Worm (Caenorhabditis elegans) whole organism, L4 larva: ENCODE measurements around the gene W01C8.1.

ENCODE experiments used
- F10B5.3 ChIP-seq: sonication (generic microtip); optimal IDR thresholded peaks from 2 replicates; lab custom pipeline; 2016; ENCODE audit warnings: mild to moderate bottlenecking, missing genetic modification characterization, missing compliant biosample characterization
- F26F4.8 ChIP-seq: fragments of 200-800 bp; sonication (Bioruptor generic); conservative IDR thresholded peaks from 2 replicates; pipeline ENCODE4 v1.3.6; 2022; ENCODE audit warnings: missing genetic modification characterization, missing compliant biosample characterization
- F49E8.2 ChIP-seq: sonication (generic microtip); optimal IDR thresholded peaks from 2 replicates; lab custom pipeline; 2016; ENCODE audit warnings: missing compliant biosample characterization, mild to moderate bottlenecking, missing genetic modification characterization, borderline replicate concordance
- R02D3.7 ChIP-seq: fragments of 150-350 bp; sonication (generic microtip); optimal IDR thresholded peaks from 3 replicates; lab custom pipeline; 2014; ENCODE audit warnings: missing biosample characterization, missing genetic modification characterization
- Y75B8A.6 ChIP-seq: fragments of 200-800 bp; sonication (Bioruptor generic); IDR thresholded peaks from 2 replicates; pipeline ENCODE4 v1.3.6; 2022; ENCODE audit warnings: missing genetic modification reagents, missing genetic modification characterization, missing compliant biosample characterization
- aha-1 ChIP-seq: fragments of 150-350 bp; peaks from one replicate; lab custom pipeline; 2014; ENCODE audit warnings: missing biosample characterization, missing genetic modification characterization
- ama-1 ChIP-seq: fragments of 150-350 bp; optimal IDR thresholded peaks from 2 replicates; lab custom pipeline; 2014; ENCODE audit warnings: inconsistent platforms, mixed read lengths
- arid-1 ChIP-seq: fragments of 200-800 bp; sonication (Bioruptor generic); conservative IDR thresholded peaks from 2 replicates; pipeline ENCODE4 v1.3.6; 2022; ENCODE audit warnings: missing genetic modification reagents, missing genetic modification characterization, missing compliant biosample characterization
- ceh-20 ChIP-seq: fragments of 200-800 bp; sonication (Bioruptor generic); IDR thresholded peaks from 2 replicates; pipeline ENCODE4 v1.3.6; 2022; ENCODE audit warnings: missing genetic modification reagents, missing genetic modification characterization, missing compliant biosample characterization
- ceh-28 ChIP-seq: fragments of 150-350 bp; optimal IDR thresholded peaks from 2 replicates; lab custom pipeline; 2014; ENCODE audit warnings: missing biosample characterization, missing genetic modification reagents, missing genetic modification characterization
- ceh-82 ChIP-seq: sonication (generic microtip); optimal IDR thresholded peaks from 2 replicates; lab custom pipeline; 2017; ENCODE audit warnings: missing biosample characterization, missing genetic modification characterization
- ces-1 ChIP-seq: fragments of 150-350 bp; sonication (generic microtip); optimal IDR thresholded peaks from 4 replicates; lab custom pipeline; 2014; ENCODE audit warnings: missing biosample characterization, missing genetic modification reagents, missing genetic modification characterization
- daf-12 ChIP-seq: fragments of 150-350 bp; optimal IDR thresholded peaks from 2 replicates; lab custom pipeline; 2014; ENCODE audit warnings: missing biosample characterization, missing genetic modification reagents, missing genetic modification characterization
- daf-16 ChIP-seq, 3 experiments: sonication (generic microtip); optimal IDR thresholded peaks; 2 replicates each; lab custom pipeline; 2016 to 2017; ENCODE audit warnings: missing genetic modification characterization in 3 of 3, missing genetic modification reagents in 3 of 3, mild to moderate bottlenecking in 2 of 3, missing compliant biosample characterization in 2 of 3, missing biosample characterization in 1 of 3, moderate library complexity in 1 of 3
- daf-19 ChIP-seq: fragments of 200-800 bp; sonication (Bioruptor generic); conservative IDR thresholded peaks from 2 replicates; pipeline ENCODE4 v1.3.6; 2022; ENCODE audit warnings: missing genetic modification characterization, missing compliant biosample characterization
- dmd-6 ChIP-seq: fragments of 200-800 bp; sonication (Bioruptor generic); IDR thresholded peaks from 2 replicates; pipeline ENCODE4 v1.3.6; 2022; ENCODE audit warnings: missing genetic modification reagents, missing genetic modification characterization, missing compliant biosample characterization
- duxl-1 ChIP-seq: sonication (generic microtip); optimal IDR thresholded peaks from 2 replicates; lab custom pipeline; 2016; ENCODE audit warnings: mild to moderate bottlenecking, missing genetic modification characterization, moderate library complexity, missing compliant biosample characterization; ENCODE audit not compliant: poor library complexity
- egl-43 ChIP-seq: fragments of 200-800 bp; sonication (Bioruptor generic); IDR thresholded peaks from 2 replicates; pipeline ENCODE4 v1.3.6; 2022; ENCODE audit warnings: missing genetic modification reagents, missing genetic modification characterization, missing compliant biosample characterization
- fkh-10 ChIP-seq: fragments of 150-350 bp; optimal IDR thresholded peaks from 2 replicates; lab custom pipeline; 2014; ENCODE audit warnings: missing biosample characterization, missing genetic modification reagents, missing genetic modification characterization
- hlh-11 ChIP-seq: fragments of 200-800 bp; sonication (Bioruptor generic); optimal IDR thresholded peaks from 2 replicates; lab custom pipeline; 2018; ENCODE audit warnings: mild to moderate bottlenecking, missing genetic modification characterization, missing compliant biosample characterization
- lin-1 ChIP-seq: fragments of 200-800 bp; sonication (Bioruptor generic); IDR thresholded peaks from 2 replicates; pipeline ENCODE4 v1.3.6; 2022; ENCODE audit warnings: missing genetic modification reagents, missing genetic modification characterization, missing compliant biosample characterization
- lin-38 ChIP-seq: fragments of 200-800 bp; sonication (Bioruptor generic); IDR thresholded peaks from 2 replicates; pipeline ENCODE4 v1.3.6; 2022; ENCODE audit warnings: missing genetic modification reagents, missing genetic modification characterization, missing compliant biosample characterization
- lir-3 ChIP-seq: sonication (generic microtip); optimal IDR thresholded peaks from 2 replicates; lab custom pipeline; 2016; ENCODE audit warnings: mild to moderate bottlenecking, missing genetic modification characterization, missing compliant biosample characterization
- lsy-2 ChIP-seq, 2 experiments: fragments of 150-350 bp in 1 of 2; sonication (generic microtip) in 1 of 2; optimal IDR thresholded peaks; 2 replicates each; lab custom pipeline; 2014 to 2017; ENCODE audit warnings: missing biosample characterization in 2 of 2, missing genetic modification characterization in 2 of 2
- mes-2 ChIP-seq: sonication (generic microtip); optimal IDR thresholded peaks from 2 replicates; lab custom pipeline; 2016; ENCODE audit warnings: missing genotype, mild to moderate bottlenecking, missing genetic modification characterization, missing compliant biosample characterization; ENCODE audit not compliant: poor library complexity, severe bottlenecking
- nhr-111 ChIP-seq: fragments of 200-800 bp; sonication (Bioruptor generic); optimal IDR thresholded peaks from 2 replicates; lab custom pipeline; 2018; ENCODE audit warnings: mild to moderate bottlenecking, missing genetic modification characterization, missing compliant biosample characterization
- nhr-28 ChIP-seq: fragments of 150-350 bp; optimal IDR thresholded peaks from 2 replicates; lab custom pipeline; 2014; ENCODE audit warnings: missing biosample characterization, missing genetic modification characterization
- nhr-48 ChIP-seq: sonication (generic microtip); optimal IDR thresholded peaks from 2 replicates; lab custom pipeline; 2016; ENCODE audit warnings: mild to moderate bottlenecking, missing genetic modification characterization, missing compliant biosample characterization
- pha-4 ChIP-seq, 2 experiments: fragments of 150-350 bp in 1 of 2; fragments of 200-800 bp in 1 of 2; sonication (Bioruptor generic) in 1 of 2; IDR thresholded peaks in 1 of 2; optimal IDR thresholded peaks in 1 of 2; 2 replicates each; pipeline versions ENCODE4 v1.3.6 to Lab custom; 2014 to 2022; ENCODE audit warnings: missing genetic modification characterization in 2 of 2, missing genetic modification reagents in 2 of 2, missing biosample characterization in 1 of 2, missing compliant biosample characterization in 1 of 2
- php-3 ChIP-seq: fragments of 200-800 bp; sonication (Bioruptor generic); IDR thresholded peaks from 2 replicates; pipeline ENCODE4 v1.3.6; 2022; ENCODE audit warnings: missing genetic modification reagents, missing genetic modification characterization, missing compliant biosample characterization
- pqm-1 ChIP-seq: sonication (generic microtip); optimal IDR thresholded peaks from 2 replicates; lab custom pipeline; 2017; ENCODE audit warnings: missing biosample characterization, missing genetic modification characterization
- set-16 ChIP-seq: fragments of 200-800 bp; sonication (Bioruptor generic); IDR thresholded peaks from 2 replicates; pipeline ENCODE4 v1.3.6; 2022; ENCODE audit warnings: missing genetic modification reagents, missing genetic modification characterization, missing compliant biosample characterization
- spr-1 ChIP-seq: sonication (generic microtip); optimal IDR thresholded peaks from 2 replicates; lab custom pipeline; 2016; ENCODE audit warnings: mild to moderate bottlenecking, missing genetic modification characterization, missing compliant biosample characterization
- zfp-2 ChIP-seq: sonication (generic microtip); optimal IDR thresholded peaks from 2 replicates; lab custom pipeline; 2016; ENCODE audit warnings: mild to moderate bottlenecking, missing genetic modification characterization, missing compliant biosample characterization
- zip-11 ChIP-seq: fragments of 200-800 bp; sonication (Bioruptor generic); IDR thresholded peaks from 2 replicates; pipeline ENCODE4 v1.3.6; 2022; ENCODE audit warnings: missing genetic modification characterization, missing compliant biosample characterization

The W01C8.1 gene

DNA sequence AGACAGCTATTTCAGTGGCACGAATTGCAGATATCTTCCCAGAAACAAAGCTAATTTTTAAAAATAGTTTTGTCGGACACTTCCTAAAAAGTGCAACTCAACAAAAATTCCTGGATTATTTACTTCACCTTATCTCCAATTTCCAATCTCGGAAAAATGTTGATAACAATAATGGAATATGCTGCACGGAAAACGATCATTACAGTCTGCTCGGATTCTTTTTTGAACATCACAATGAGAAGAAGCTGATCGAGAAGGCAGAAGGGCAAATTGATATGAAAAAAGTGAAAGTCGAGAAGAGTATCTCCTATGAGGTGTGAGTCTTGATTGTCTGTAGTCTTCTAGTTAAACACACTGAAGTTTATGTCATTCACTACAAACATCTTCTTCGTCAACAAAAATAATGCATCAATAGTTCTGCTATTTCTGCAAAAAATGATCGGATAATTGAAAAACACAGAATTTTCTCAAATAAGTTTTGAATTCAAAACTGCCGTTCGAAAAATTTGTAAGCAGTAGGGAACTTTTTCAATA, 23.7 kb downstream of the W01C8.1 start:
- TF ChIP-seq aha-1 (tag; lab: Kevin White, UChicago) (peak; percentile 81), hlh-11 (tag; lab: Kevin White, UChicago) (no peak), php-3 (GFP tag; lab: Robert Waterston, UW) (no peak), lin-1 (GFP tag; lab: Robert Waterston, UW) (no peak), lsy-2 (tag; optimal IDR thresholded peaks at IDR 0.05; lab: Kevin White, UChicago) (no peak), zfp-2 (no peak), fkh-10 (no peak), ceh-82 (tag; lab: Kevin White, UChicago) (no peak), ama-1 (lab: Kevin White, UChicago) (no peak), dmd-6 (no peak), F49E8.2 (tag; lab: Kevin White, UChicago) (no peak), spr-1 (tag; lab: Kevin White, UChicago) (no peak), nhr-28 (peak; percentile 97), F26F4.8 (GFP tag; lab: Robert Waterston, UW) (no peak), daf-16 (GFP tag; optimal IDR thresholded peaks at IDR 0.05; lab: Kevin White, UChicago) (no peak), daf-16 (tag; optimal IDR thresholded peaks at IDR 0.05; lab: Kevin White, UChicago) (peak; percentile 64), nhr-111 (no peak)

DNA sequence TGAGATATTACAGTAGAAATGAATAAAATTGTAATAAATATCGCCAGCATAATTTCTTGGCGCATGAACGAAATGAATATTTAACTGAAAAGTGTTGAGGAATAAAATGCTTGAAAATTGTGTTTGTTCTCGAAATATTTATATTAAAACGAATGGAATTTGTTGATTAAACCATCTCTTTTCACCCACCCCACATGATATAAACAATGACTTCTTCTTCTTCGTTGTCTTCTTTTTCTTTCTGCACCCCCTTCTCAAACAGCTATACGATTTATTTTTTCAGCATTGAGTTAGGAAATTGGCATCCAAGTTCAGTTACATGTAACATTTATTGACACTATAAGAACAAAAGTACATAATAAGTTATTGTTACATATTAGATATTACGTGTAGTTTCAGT, 27.9 kb downstream of the W01C8.1 start, which contains the start of gene C41G11.1:
TSS of gene C41G11.1 (minus strand) at position 101 of the 400 bp plus-strand sequence.
- TF ChIP-seq pha-4 (GFP tag; IDR thresholded peaks at IDR 0.05; lab: Robert Waterston, UW) (no peak), pha-4 (tag; optimal IDR thresholded peaks at IDR 0.05; lab: Kevin White, UChicago) (no peak), pqm-1 (tag; lab: Kevin White, UChicago) (no peak), fkh-10 (no peak), arid-1 (GFP tag; lab: Robert Waterston, UW) (no peak), nhr-28 (no peak), egl-43 (GFP tag; lab: Robert Waterston, UW) (no peak), ceh-28 (tag; lab: Kevin White, UChicago) (no peak), Y75B8A.6 (GFP tag; lab: Robert Waterston, UW) (no peak), set-16 (no peak), lin-38 (GFP tag; lab: Robert Waterston, UW) (no peak), R02D3.7 (tag; lab: Kevin White, UChicago) (no peak), ceh-20 (GFP tag; lab: Robert Waterston, UW) (no peak), duxl-1 (tag; lab: Kevin White, UChicago) (no peak), nhr-48 (tag; lab: Kevin White, UChicago) (no peak), ceh-82 (tag; lab: Kevin White, UChicago) (no peak), lir-3 (no peak), zip-11 (GFP tag; lab: Robert Waterston, UW) (no peak), daf-12 (tag; lab: Kevin White, UChicago) (no peak), daf-19 (GFP tag; lab: Robert Waterston, UW) (no peak)
- TF ChIP-seq, all 104 proteins: peak for 0

DNA sequence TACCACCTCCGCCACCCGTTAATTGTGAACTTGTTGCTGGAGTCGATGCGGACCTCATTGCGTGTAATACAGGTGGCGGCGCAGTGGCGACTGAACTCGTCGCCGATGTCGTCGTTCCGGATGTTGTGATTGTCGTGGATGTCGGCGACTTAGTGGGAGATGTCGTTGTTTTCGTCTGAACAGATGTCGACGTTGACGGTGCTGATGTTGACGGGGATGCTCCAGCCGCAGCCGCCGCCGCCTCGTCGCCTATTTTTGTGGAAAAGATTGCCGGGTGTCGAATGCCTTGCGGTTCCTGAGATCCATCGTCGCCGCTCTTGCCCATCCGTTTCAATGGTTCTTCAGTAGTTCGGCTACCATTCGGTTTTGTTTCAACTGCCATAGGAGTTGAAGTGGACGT, 28.7 kb downstream of the W01C8.1 start:
- TF ChIP-seq zip-11 (GFP tag; lab: Robert Waterston, UW) (no peak), egl-43 (GFP tag; lab: Robert Waterston, UW) (0 out of 2 replicates have a peak, but pooled peaks have one; percentile 12), set-16 (peak; percentile 62; the same call in 1 of the 2 replicates)

DNA sequence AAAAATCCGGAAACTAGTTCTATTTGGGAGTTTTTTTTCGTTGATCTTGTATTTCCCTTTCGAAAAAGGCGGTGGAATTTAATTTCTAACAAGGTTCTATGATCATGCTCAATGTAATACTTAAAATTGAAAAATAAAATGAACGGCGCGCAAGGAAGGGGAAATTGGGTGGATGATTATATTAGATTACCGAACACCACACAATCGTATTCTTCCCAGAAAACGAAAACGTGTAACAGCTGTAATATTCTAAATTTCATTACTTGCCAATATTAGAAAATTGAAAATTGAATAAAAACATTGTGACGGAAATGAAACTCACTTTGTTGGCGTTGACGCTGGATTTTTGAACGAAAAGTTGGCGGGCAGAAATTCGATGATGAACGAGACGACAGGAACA, 31.6 kb downstream of the W01C8.1 start:
- TF ChIP-seq mes-2 (tag; lab: Kevin White, UChicago) (no peak), F10B5.3 (tag; lab: Kevin White, UChicago) (no peak), aha-1 (tag; lab: Kevin White, UChicago) (peak; percentile 71), ces-1 (peak; percentile 66)
